Worm (Caenorhabditis elegans) whole organism, L2 larva: ENCODE measurements around the gene srt-41.

Experiments used
- F13H6.1 ChIP-seq: sonication (generic microtip); optimal IDR thresholded peaks from 2 replicates; lab custom pipeline; 2016; ENCODE audit warnings: missing genetic modification characterization, missing compliant biosample characterization
- R02D3.7 ChIP-seq: fragments of 150-350 bp; optimal IDR thresholded peaks from 2 replicates; lab custom pipeline; 2014; ENCODE audit warnings: missing biosample characterization, missing genetic modification characterization
- aly-2 ChIP-seq: fragments of 150-350 bp; optimal IDR thresholded peaks from 2 replicates; lab custom pipeline; 2014; ENCODE audit warnings: missing biosample characterization, missing genetic modification characterization
- elt-3 ChIP-seq: sonication (generic microtip); optimal IDR thresholded peaks from 2 replicates; lab custom pipeline; 2017; ENCODE audit warnings: missing biosample characterization, missing genetic modification characterization
- lin-11 ChIP-seq: fragments of 150-350 bp; sonication (generic microtip); optimal IDR thresholded peaks from 2 replicates; lab custom pipeline; 2014; ENCODE audit warnings: missing biosample characterization, missing genetic modification characterization, inconsistent platforms, mixed read lengths
- mdl-1 ChIP-seq, 2 experiments: fragments of 150-350 bp in 1 of 2; sonication (generic microtip) in 1 of 2; optimal IDR thresholded peaks; 2 replicates each; lab custom pipeline; 2017; ENCODE audit warnings: missing biosample characterization in 2 of 2, missing genetic modification characterization in 2 of 2
- nhr-23 ChIP-seq: fragments of 150-350 bp; optimal IDR thresholded peaks from 2 replicates; lab custom pipeline; 2014; ENCODE audit warnings: missing biosample characterization, missing genetic modification reagents, missing genetic modification characterization
- nhr-237 ChIP-seq: fragments of 150-350 bp; optimal IDR thresholded peaks from 2 replicates; lab custom pipeline; 2014; ENCODE audit warnings: missing biosample characterization, missing genetic modification characterization
- nhr-77 ChIP-seq: fragments of 150-350 bp; optimal IDR thresholded peaks from 2 replicates; lab custom pipeline; 2014; ENCODE audit warnings: missing biosample characterization, missing genetic modification characterization
- snpc-4 ChIP-seq: fragments of 150-350 bp; optimal IDR thresholded peaks from 2 replicates; lab custom pipeline; 2014; ENCODE audit warnings: missing biosample characterization, missing genetic modification characterization
- unc-62 ChIP-seq: fragments of 150-350 bp; optimal IDR thresholded peaks from 2 replicates; lab custom pipeline; 2014; ENCODE audit warnings: missing biosample characterization, missing genetic modification reagents, missing genetic modification characterization
- ztf-4 ChIP-seq: fragments of 150-350 bp; optimal IDR thresholded peaks from 2 replicates; lab custom pipeline; 2014; ENCODE audit warnings: missing biosample characterization, missing genetic modification characterization

ce11 chrV:1751449-1751848 is 51.5 kb downstream of the srt-41 start, which contains the start of gene srh-199:
- TF ChIP-seq snpc-4 (tag; lab: Kevin White, UChicago) (no peak), nhr-237 (tag; lab: Kevin White, UChicago) (no peak), ztf-4 (tag; lab: Kevin White, UChicago) (no peak), R02D3.7 (tag; lab: Kevin White, UChicago) (no peak), mdl-1 (tag; optimal IDR thresholded peaks at IDR 0.05; lab: Kevin White, UChicago) (no peak), nhr-23 (tag; lab: Kevin White, UChicago) (no peak), unc-62 (no peak), aly-2 (tag; lab: Kevin White, UChicago) (no peak), nhr-77 (no peak), elt-3 (no peak), F13H6.1 (tag; lab: Kevin White, UChicago) (no peak), lin-11 (tag; lab: Kevin White, UChicago) (no peak)
